Fruit fly (Drosophila melanogaster) whole organism, embryonic: ENCODE measurements around the gene CG5377.

ENCODE experiments used
- Atf6 ChIP-seq: fragments of 200-800 bp; sonication (Bioruptor generic); IDR thresholded peaks from 2 replicates; pipeline ENCODE4 v1.3.6; 2022; ENCODE audit warnings: missing biosample characterization, missing genetic modification characterization
- Blimp-1 ChIP-seq: fragments of 200-800 bp; sonication (Bioruptor generic); optimal IDR thresholded peaks from 3 replicates; lab custom pipeline; 2018; ENCODE audit warnings: missing biosample characterization, missing genetic modification characterization, mild to moderate bottlenecking, moderate library complexity, missing genetic modification reagents
- CG10654 ChIP-seq: fragments of 200-800 bp; sonication (Bioruptor generic); optimal IDR thresholded peaks from 2 replicates; lab custom pipeline; 2016; ENCODE audit warnings: missing biosample characterization, missing genetic modification characterization
- CG13624 ChIP-seq: fragments of 200-800 bp; sonication (Bioruptor generic); optimal IDR thresholded peaks from 2 replicates; lab custom pipeline; 2016; ENCODE audit warnings: missing biosample characterization, missing genetic modification characterization
- CG14050 ChIP-seq: fragments of 200-800 bp; sonication (Bioruptor generic); IDR thresholded peaks from 3 replicates; pipeline ENCODE4 v1.3.6; 2022; ENCODE audit warnings: missing biosample characterization, missing genetic modification characterization
- CG18011 ChIP-seq: fragments of 200-800 bp; sonication (Bioruptor generic); optimal IDR thresholded peaks from 2 replicates; lab custom pipeline; 2017; ENCODE audit warnings: missing biosample characterization, missing genetic modification characterization, mild to moderate bottlenecking, moderate library complexity, missing genotype
- CG30020 ChIP-seq: fragments of 200-800 bp; optimal IDR thresholded peaks from 2 replicates; lab custom pipeline; 2019; ENCODE audit warnings: missing biosample characterization, mild to moderate bottlenecking, missing genetic modification characterization, moderate library complexity
- CG31388 ChIP-seq: fragments of 200-800 bp; sonication (Bioruptor generic); optimal IDR thresholded peaks from 2 replicates; lab custom pipeline; 2016; ENCODE audit warnings: missing biosample characterization, missing genetic modification characterization
- CG31441 ChIP-seq: fragments of 200-800 bp; sonication (Bioruptor generic); IDR thresholded peaks from 2 replicates; pipeline ENCODE4 v1.3.6; 2022; ENCODE audit warnings: missing biosample characterization, missing genetic modification characterization
- CG34224 ChIP-seq: fragments of 200-800 bp; sonication (Bioruptor generic); IDR thresholded peaks from 3 replicates; pipeline ENCODE4 v1.3.6; 2022; ENCODE audit warnings: missing biosample characterization, missing genetic modification characterization; ENCODE audit not compliant: partially characterized antibody
- CG34376 ChIP-seq: fragments of 200-800 bp; sonication (Bioruptor generic); optimal IDR thresholded peaks from 2 replicates; lab custom pipeline; 2018; ENCODE audit warnings: missing biosample characterization, mild to moderate bottlenecking, missing genetic modification characterization
- CG4820 ChIP-seq: fragments of 200-800 bp; sonication (Bioruptor generic); optimal IDR thresholded peaks from 3 replicates; lab custom pipeline; 2016; ENCODE audit warnings: missing biosample characterization, missing genetic modification characterization
- CG4854 ChIP-seq: fragments of 200-800 bp; sonication (Bioruptor generic); optimal IDR thresholded peaks from 2 replicates; lab custom pipeline; 2016; ENCODE audit warnings: missing biosample characterization, missing genetic modification characterization, inconsistent platforms
- CG6765 ChIP-seq: fragments of 200-800 bp; sonication (Bioruptor generic); optimal IDR thresholded peaks from 3 replicates; lab custom pipeline; 2017; ENCODE audit warnings: missing biosample characterization, mild to moderate bottlenecking, missing genetic modification characterization
- CG8944 ChIP-seq: fragments of 200-800 bp; sonication (Bioruptor generic); optimal IDR thresholded peaks from 3 replicates; lab custom pipeline; 2016; ENCODE audit warnings: missing biosample characterization, missing genetic modification characterization
- Doc2 ChIP-seq: fragments of 200-800 bp; sonication (Bioruptor generic); IDR thresholded peaks from 2 replicates; pipeline ENCODE4 v1.3.6; 2022; ENCODE audit warnings: missing biosample characterization, missing genetic modification characterization
- Elba2 ChIP-seq: fragments of 200-800 bp; sonication (Bioruptor generic); optimal IDR thresholded peaks from 3 replicates; lab custom pipeline; 2016; ENCODE audit warnings: missing biosample characterization, missing genetic modification characterization
- H15 ChIP-seq: fragments of 200-800 bp; sonication (Bioruptor generic); IDR thresholded peaks from 3 replicates; pipeline ENCODE4 v1.3.6; 2022; ENCODE audit warnings: missing biosample characterization, missing genetic modification characterization
- NC2α ChIP-seq: fragments of 200-800 bp; sonication (Bioruptor generic); optimal IDR thresholded peaks from 2 replicates; lab custom pipeline; 2016; ENCODE audit warnings: missing biosample characterization, missing genetic modification characterization
- Rx ChIP-seq: fragments of 200-800 bp; sonication (Bioruptor generic); IDR thresholded peaks from 2 replicates; pipeline ENCODE4 v1.3.6; 2022; ENCODE audit warnings: missing biosample characterization, missing genetic modification characterization
- Sox100B ChIP-seq: fragments of 200-800 bp; sonication (Bioruptor generic); optimal IDR thresholded peaks from 3 replicates; lab custom pipeline; 2018; ENCODE audit warnings: missing biosample characterization, mild to moderate bottlenecking, missing genetic modification characterization
- Xrp1 ChIP-seq: fragments of 200-800 bp; sonication (Bioruptor generic); IDR thresholded peaks from 2 replicates; pipeline ENCODE4 v1.3.6; 2022; ENCODE audit warnings: missing biosample characterization, missing genetic modification characterization
- aop ChIP-seq: fragments of 200-800 bp; sonication (Bioruptor generic); IDR thresholded peaks from 2 replicates; pipeline ENCODE4 v1.3.6; 2022; ENCODE audit warnings: missing biosample characterization, missing genetic modification characterization
- ase ChIP-seq: fragments of 200-800 bp; sonication (Bioruptor generic); IDR thresholded peaks from 3 replicates; pipeline ENCODE4 v1.3.6; 2022; ENCODE audit warnings: missing biosample characterization, missing genetic modification characterization
- ash1 ChIP-seq: fragments of 200-800 bp; sonication (Bioruptor generic); optimal IDR thresholded peaks from 2 replicates; lab custom pipeline; 2018; ENCODE audit warnings: missing biosample characterization, mild to moderate bottlenecking, missing genetic modification characterization
- bigmax ChIP-seq: fragments of 200-800 bp; sonication (Bioruptor generic); optimal IDR thresholded peaks from 2 replicates; lab custom pipeline; 2018; ENCODE audit warnings: missing biosample characterization, mild to moderate bottlenecking, missing genetic modification characterization
- cg ChIP-seq: fragments of 200-800 bp; sonication (Bioruptor generic); optimal IDR thresholded peaks from 3 replicates; lab custom pipeline; 2019; ENCODE audit warnings: missing biosample characterization, mild to moderate bottlenecking, missing genetic modification characterization, moderate library complexity
- chif ChIP-seq, 2 experiments: fragments of 200-800 bp; sonication (Bioruptor generic); optimal IDR thresholded peaks; 3 replicates each; lab custom pipeline; 2016; ENCODE audit warnings: missing biosample characterization in 2 of 2, missing genetic modification characterization in 2 of 2
- dimm ChIP-seq: fragments of 200-800 bp; sonication (Bioruptor generic); IDR thresholded peaks from 2 replicates; pipeline ENCODE4 v1.3.6; 2022; ENCODE audit warnings: missing biosample characterization, missing genetic modification characterization
- dysf ChIP-seq: fragments of 200-800 bp; sonication (Bioruptor generic); IDR thresholded peaks from 3 replicates; pipeline ENCODE4 v1.3.6; 2022; ENCODE audit warnings: missing biosample characterization, missing genetic modification characterization
- fd96Cb ChIP-seq: fragments of 200-800 bp; sonication (Bioruptor generic); optimal IDR thresholded peaks from 2 replicates; lab custom pipeline; 2018; ENCODE audit warnings: missing biosample characterization, mild to moderate bottlenecking, missing genetic modification characterization, moderate library complexity
- gcm ChIP-seq: fragments of 200-800 bp; sonication (Bioruptor generic); optimal IDR thresholded peaks from 2 replicates; lab custom pipeline; 2019; ENCODE audit warnings: missing biosample characterization, mild to moderate bottlenecking, missing genetic modification characterization, moderate library complexity
- jing ChIP-seq: fragments of 200-800 bp; sonication (Bioruptor generic); optimal IDR thresholded peaks from 2 replicates; lab custom pipeline; 2018; ENCODE audit warnings: missing biosample characterization, mild to moderate bottlenecking, missing genetic modification characterization
- kay ChIP-seq: fragments of 200-800 bp; sonication (Bioruptor generic); optimal IDR thresholded peaks from 2 replicates; lab custom pipeline; 2016; ENCODE audit warnings: missing biosample characterization, missing genetic modification characterization
- mirr ChIP-seq: fragments of 200-800 bp; sonication (Bioruptor generic); optimal IDR thresholded peaks from 3 replicates; lab custom pipeline; 2018; ENCODE audit warnings: missing biosample characterization, mild to moderate bottlenecking, missing genetic modification characterization
- pros ChIP-seq: fragments of 200-800 bp; sonication (Bioruptor generic); optimal IDR thresholded peaks from 3 replicates; lab custom pipeline; 2019; ENCODE audit warnings: missing biosample characterization, mild to moderate bottlenecking, missing genetic modification characterization, moderate library complexity
- psq ChIP-seq: fragments of 200-800 bp; sonication (Bioruptor generic); optimal IDR thresholded peaks from 2 replicates; lab custom pipeline; 2017; ENCODE audit warnings: missing biosample characterization, missing genetic modification characterization
- ranshi ChIP-seq: fragments of 200-800 bp; sonication (Bioruptor generic); IDR thresholded peaks from 2 replicates; pipeline ENCODE4 v1.3.6; 2022; ENCODE audit warnings: missing biosample characterization, missing genetic modification characterization
- schlank ChIP-seq: fragments of 200-800 bp; sonication (Bioruptor generic); optimal IDR thresholded peaks from 2 replicates; lab custom pipeline; 2018; ENCODE audit warnings: missing biosample characterization, mild to moderate bottlenecking, missing genetic modification characterization
- slou ChIP-seq: fragments of 200-800 bp; sonication (Bioruptor generic); optimal IDR thresholded peaks from 3 replicates; lab custom pipeline; 2016; ENCODE audit warnings: missing biosample characterization, missing genetic modification characterization
- ssp ChIP-seq: fragments of 200-800 bp; sonication (Bioruptor generic); IDR thresholded peaks from 2 replicates; pipeline ENCODE4 v1.3.6; 2022; ENCODE audit warnings: missing biosample characterization, missing genetic modification characterization
- tgo ChIP-seq: fragments of 200-800 bp; sonication (Bioruptor generic); IDR thresholded peaks from 3 replicates; pipeline ENCODE4 v1.3.6; 2022; ENCODE audit warnings: missing biosample characterization, missing genetic modification characterization

CG5377 gene

DNA sequence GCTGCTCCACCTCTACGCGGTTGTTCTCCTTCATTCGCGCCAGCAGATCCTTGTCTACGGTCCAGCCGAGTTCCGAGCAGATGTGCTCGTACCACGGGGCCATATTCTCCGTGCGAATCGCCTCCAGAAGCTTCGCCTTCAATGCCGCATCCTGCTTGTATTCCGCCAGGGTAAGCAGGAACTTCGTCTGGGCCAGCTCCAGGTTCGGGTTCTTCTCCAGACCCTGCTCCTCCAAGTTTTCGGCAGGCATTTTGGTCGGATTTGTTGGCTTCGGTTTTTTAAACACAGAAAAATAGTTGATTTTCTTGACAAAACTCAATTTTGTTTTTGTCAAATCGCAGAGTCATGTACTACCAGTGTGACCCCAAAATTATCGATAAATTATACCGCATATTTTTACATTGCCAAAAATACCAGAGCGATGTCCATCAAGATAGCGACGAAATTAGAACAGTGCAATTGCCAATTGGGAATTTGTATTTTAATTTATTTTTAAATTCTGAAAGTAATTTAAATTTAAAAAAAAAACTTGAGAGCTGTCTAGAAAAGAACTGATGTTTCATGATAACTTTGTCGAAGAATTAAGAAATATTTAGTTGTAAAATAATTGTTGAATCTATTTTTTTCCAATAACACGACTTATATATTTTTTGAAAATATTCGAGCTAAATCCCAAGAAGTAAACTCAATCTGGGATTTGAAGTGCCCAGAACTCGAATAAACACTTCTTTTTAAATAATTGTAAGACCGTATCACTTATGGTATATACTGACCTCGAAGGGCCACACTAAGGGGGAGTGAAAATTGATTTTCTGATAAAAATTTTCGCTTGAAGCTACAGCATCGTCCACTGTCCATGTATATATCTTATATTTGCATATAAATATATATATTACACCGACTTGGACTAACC lies 6.0 kb downstream of the CG5377 start, which contains the start of the genes Rpn7 and AP-2mu (continued):
- TF ChIP-seq mirr (no peak), ase (GFP tag; lab: Robert Waterston, UW) (no peak), gcm (GFP tag; lab: Kevin White, UChicago) (no peak), Doc2 (no peak), Sox100B (no peak), Rx (GFP tag; lab: Robert Waterston, UW) (no peak), CG6765 (GFP tag; lab: Kevin White, UChicago) (no peak), dysf (GFP tag; lab: Robert Waterston, UW) (no peak), Atf6 (no peak), aop (no peak), CG31388 (no peak), bigmax (GFP tag; lab: Kevin White, UChicago) (no peak), cg (GFP tag; lab: Kevin White, UChicago) (no peak), CG34376 (no peak), CG14050 (GFP tag; lab: Robert Waterston, UW) (no peak), CG30020 (tag; lab: Kevin White, UChicago) (peak; percentile 82), ranshi (GFP tag; lab: Robert Waterston, UW) (no peak), CG8944 (no peak), Xrp1 (GFP tag; lab: Robert Waterston, UW) (no peak), jing (no peak), CG4854 (GFP tag; lab: Kevin White, UChicago) (no peak), CG31441 (GFP tag; lab: Robert Waterston, UW) (peak; percentile 52; the same call in 1 of the 2 replicates), Elba2 (peak; percentile 95), fd96Cb (no peak), CG4820 (GFP tag; lab: Kevin White, UChicago) (no peak), pros (GFP tag; lab: Kevin White, UChicago) (no peak), CG13624 (no peak), psq (GFP tag; lab: Kevin White, UChicago) (no peak), NC2α (GFP tag; lab: Kevin White, UChicago) (no peak), tgo (GFP tag; lab: Robert Waterston, UW) (no peak), Blimp-1 (GFP tag; lab: Kevin White, UChicago) (no peak), H15 (no peak), ssp (GFP tag; lab: Robert Waterston, UW) (no peak), slou (GFP tag; lab: Kevin White, UChicago) (no peak), kay (no peak), chif (GFP tag; optimal IDR thresholded peaks at IDR 0.05; lab: Kevin White, UChicago) (no peak), CG10654 (GFP tag; lab: Kevin White, UChicago) (peak; percentile 1), schlank (tag; lab: Kevin White, UChicago) (no peak), CG34224 (GFP tag; lab: Robert Waterston, UW) (no peak), dimm (GFP tag; lab: Robert Waterston, UW) (no peak), CG18011 (GFP tag; lab: Kevin White, UChicago) (no peak), ash1 (GFP tag; lab: Kevin White, UChicago) (no peak)
- TF ChIP-seq, all 482 proteins: peak for 66
